Fruit fly (Drosophila melanogaster) whole organism: ENCODE results near the gene Pxn.

ENCODE experiments used
- CG8478 ChIP-seq: fragments of >200 bp; optimal IDR thresholded peaks from 2 replicates; lab custom pipeline; 2018; ENCODE audit warnings: inconsistent platforms
- psq ChIP-seq: fragments of >200 bp; optimal IDR thresholded peaks from 2 replicates; lab custom pipeline; 2017
- usp ChIP-seq: fragments of >200 bp; optimal IDR thresholded peaks from 2 replicates; lab custom pipeline; 2017; ENCODE audit warnings: missing biosample characterization, missing genetic modification characterization, mixed read lengths

DNA sequence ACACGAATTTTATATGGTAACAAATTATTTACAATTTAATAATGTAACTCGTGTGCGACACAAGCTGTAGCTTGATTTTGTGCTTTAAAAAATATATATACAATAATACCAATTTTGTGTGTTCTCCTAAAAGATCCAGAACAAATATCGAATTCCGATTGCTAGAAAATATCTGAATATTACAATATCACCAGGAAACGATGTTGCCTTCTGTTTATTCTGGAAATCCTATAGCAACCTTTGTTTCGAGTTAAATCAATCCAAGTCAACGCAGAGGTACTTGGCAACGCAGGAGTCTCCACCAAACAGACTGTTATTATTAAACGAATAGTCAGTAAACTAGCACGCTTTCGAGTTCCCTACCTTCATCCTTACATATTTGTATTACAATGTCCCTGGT lies 34.4 kb downstream of the Pxn start, which contains the start of gene CG16984:
- TF ChIP-seq CG8478 (no peak), psq (no peak), usp (no peak)
